Fruit fly (Drosophila melanogaster): ENCODE data around the gene gro.

DNA sequence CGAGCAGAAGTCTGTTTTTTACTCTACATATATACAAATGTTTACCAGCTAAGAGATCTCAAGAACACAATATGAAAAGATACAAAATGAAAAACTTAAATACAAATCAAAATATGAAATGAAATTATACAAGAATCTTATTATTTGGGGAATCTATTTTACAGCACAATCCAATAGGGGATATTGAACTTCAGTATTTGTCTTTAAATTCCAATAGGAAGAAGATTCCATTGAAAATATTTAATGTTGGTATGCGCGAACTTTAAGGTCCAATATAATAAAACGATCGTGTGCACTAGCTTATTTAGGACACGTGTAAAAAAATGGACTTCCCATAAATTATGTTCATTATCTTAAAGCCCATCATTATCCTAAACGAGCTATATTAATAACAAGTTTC, 3.6 kb upstream of the gro start:
- TF ChIP-seq Myc (optimal IDR thresholded peaks at IDR 0.05) (no peak), psq (optimal IDR thresholded peaks at IDR 0.05) (no peak), ttk (optimal IDR thresholded peaks at IDR 0.05) (no peak), h (optimal IDR thresholded peaks at IDR 0.05) (no peak), insv (optimal IDR thresholded peaks at IDR 0.05) (no peak)

Data from Kc167 (cell line).